Worm (Caenorhabditis elegans): ENCODE data around the gene T18D3.6.

The T18D3.6 gene

ce11 chrX:12491138-12491537 is 41.4 kb downstream of the T18D3.6 start:
- TF ChIP-seq unc-62 (GFP tag; optimal IDR thresholded peaks at IDR 0.05 in 1 of 2), result peak in 1 of 2 experiments; percentile 85
- no peak for TF ChIP-seq unc-62 (tag; optimal IDR thresholded peaks at IDR 0.05)
- TF ChIP-seq mdt-29 (GFP tag; IDR thresholded peaks at IDR 0.05), result no peak

DNA sequence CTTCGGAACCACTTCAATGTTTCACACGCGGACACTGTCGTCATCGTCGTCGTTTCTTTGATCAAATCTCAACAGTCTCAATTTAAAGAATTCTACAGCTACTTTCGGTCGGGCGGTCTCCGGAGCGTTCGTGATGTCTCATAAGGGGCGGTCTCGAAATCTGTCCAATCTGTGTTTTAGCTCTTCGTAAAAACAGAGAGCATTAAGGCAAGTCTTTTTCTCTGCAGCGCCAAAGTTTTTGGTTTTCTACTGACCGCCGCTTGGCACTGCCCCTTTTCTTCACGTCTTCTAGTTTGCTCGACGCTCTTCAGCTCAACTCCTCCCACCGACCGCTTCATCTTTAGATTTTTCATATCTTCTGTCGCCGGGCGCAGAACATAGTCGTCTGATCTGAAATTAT is 42.8 kb downstream of the T18D3.6 start, which contains the start of gene lips-1:
lips-1 (plus strand) TSS at position 301 of the 400 bp plus-strand sequence.
- no peak for TF ChIP-seq nhr-41 (GFP tag; IDR thresholded peaks at IDR 0.05)
- peak; percentile 75 for TF ChIP-seq aha-1 (tag)

DNA sequence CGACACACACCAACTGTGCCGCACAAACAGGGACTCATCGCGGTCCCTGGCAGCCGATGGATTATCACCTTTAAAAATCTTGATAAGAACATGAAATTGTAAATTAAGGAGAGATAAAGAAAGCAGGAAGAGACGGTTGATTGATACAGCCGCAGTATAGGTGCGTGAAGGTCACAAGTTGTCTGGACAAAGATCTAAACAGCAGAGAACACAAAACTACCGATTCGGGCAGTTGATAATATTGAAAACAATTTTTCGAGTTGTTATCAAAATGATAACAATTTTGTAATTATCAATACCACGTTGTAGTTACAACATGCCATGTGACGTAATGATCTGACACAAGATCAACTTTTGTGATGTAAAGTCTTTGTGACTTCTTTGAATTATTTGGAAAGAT is 51.1 kb downstream of the T18D3.6 start:
- TF ChIP-seq ceh-44 (GFP tag; IDR thresholded peaks at IDR 0.05) (no peak), zfp-3 (GFP tag; conservative IDR thresholded peaks at IDR 0.05) (0 out of 2 replicates have a peak, but pooled peaks have one; percentile 32), aly-2 (tag; optimal IDR thresholded peaks at IDR 0.05) (no peak), pqm-1 (tag; optimal IDR thresholded peaks at IDR 0.05) (peak; percentile 63), dmd-9 (GFP tag; IDR thresholded peaks at IDR 0.05) (no peak), hmg-1.1 (GFP tag; IDR thresholded peaks at IDR 0.05) (no peak), mxl-3 (GFP tag; optimal IDR thresholded peaks at IDR 0.05) (peak; percentile 85), daf-16 (GFP tag; optimal IDR thresholded peaks at IDR 0.05) (peak in 1 of 2 experiments; percentile 70), daf-16 (tag; optimal IDR thresholded peaks at IDR 0.05) (peak; percentile 99), Y105C5A.15 (GFP tag; IDR thresholded peaks at IDR 0.05) (no peak), hlh-11 (tag; optimal IDR thresholded peaks at IDR 0.05) (peak; percentile 97), rbr-2 (tag; optimal IDR thresholded peaks at IDR 0.05) (peak; percentile 27), jun-1 (tag; optimal IDR thresholded peaks at IDR 0.05) (peak; percentile 24), pha-4 (GFP tag; IDR thresholded peaks at IDR 0.05) (peak; percentile 51; the same call in 1 of the 2 replicates), pha-4 (tag; optimal IDR thresholded peaks at IDR 0.05) (no peak), nhr-6 (tag; optimal IDR thresholded peaks at IDR 0.05) (no peak), duxl-1 (tag; optimal IDR thresholded peaks at IDR 0.05; ENCODE audit: poor library complexity) (peak; percentile 48), ceh-20 (GFP tag; IDR thresholded peaks at IDR 0.05) (0 out of 2 replicates have a peak, but pooled peaks have one; percentile 43), dmd-6 (GFP tag; IDR thresholded peaks at IDR 0.05) (peak; percentile 98), ztf-11 (tag; optimal IDR thresholded peaks at IDR 0.05) (no peak), lir-3 (tag; optimal IDR thresholded peaks at IDR 0.05) (no peak), nhr-76 (tag; optimal IDR thresholded peaks at IDR 0.05) (peak; percentile 18), daf-12 (tag; optimal IDR thresholded peaks at IDR 0.05) (no peak), nhr-11 (tag; optimal IDR thresholded peaks at IDR 0.05) (peak; percentile 41), zag-1 (tag; optimal IDR thresholded peaks at IDR 0.05) (no peak), vab-7 (GFP tag; IDR thresholded peaks at IDR 0.05) (no peak), spr-1 (tag; optimal IDR thresholded peaks at IDR 0.05) (no peak), hif-1 (tag; optimal IDR thresholded peaks at IDR 0.05) (peak in 1 of 2 experiments; percentile 41), unc-62 (GFP tag; optimal IDR thresholded peaks at IDR 0.05 in 1 of 2) (peak in 1 of 2 experiments; percentile 81), unc-62 (tag; optimal IDR thresholded peaks at IDR 0.05) (no peak), mdt-29 (GFP tag; IDR thresholded peaks at IDR 0.05) (peak; percentile 65), php-3 (GFP tag; IDR thresholded peaks at IDR 0.05) (peak; percentile 94), daf-19 (GFP tag; conservative IDR thresholded peaks at IDR 0.05) (no peak), tra-1 (GFP tag; IDR thresholded peaks at IDR 0.05) (peak; percentile 89), set-16 (GFP tag; IDR thresholded peaks at IDR 0.05) (no peak), lim-7 (GFP tag; IDR thresholded peaks at IDR 0.05) (no peak), hlh-30 (tag; optimal IDR thresholded peaks at IDR 0.05; ENCODE audit: insufficient read depth) (peak; percentile 93), mdl-1 (tag; optimal IDR thresholded peaks at IDR 0.05) (peak in 1 of 2 experiments; percentile 91), sdz-12 (GFP tag; optimal IDR thresholded peaks at IDR 0.05) (no peak), F49E8.2 (tag; optimal IDR thresholded peaks at IDR 0.05; ENCODE audit: borderline replicate concordance) (no peak), R02D3.7 (tag; optimal IDR thresholded peaks at IDR 0.05) (no peak), skn-1 (tag; optimal IDR thresholded peaks at IDR 0.05) (no peak), madf-5 (GFP tag; IDR thresholded peaks at IDR 0.05) (no peak), daf-8 (GFP tag; IDR thresholded peaks at IDR 0.05) (no peak), unc-39 (tag; optimal IDR thresholded peaks at IDR 0.05) (no peak), Y48G9A.11 (GFP tag; IDR thresholded peaks at IDR 0.05) (no peak)

All from whole organism, L4 larva.